Fruit fly (Drosophila melanogaster) ovary, adult (tissue): ENCODE data around the gene DENR.

ENCODE experiments used
- CG17801 ChIP-seq: fragments of 200-800 bp; optimal IDR thresholded peaks from 2 replicates; lab custom pipeline; 2019; ENCODE audit warnings: missing biosample characterization, mild to moderate bottlenecking, missing genetic modification characterization, moderate library complexity; ENCODE audit not compliant: partially characterized antibody

DENR gene

dm6 chrX:16886551-16886950 is at the start of gene DENR, which contains the start of gene CG4880:
Gene DENR, minus strand, starts transcription at chrX:16886560.
Gene CG4880, plus strand, starts transcription at chrX:16886818.
- TF ChIP-seq CG17801 = no peak

- no peak for TF ChIP-seq CG17801
These were observed 48.1 kb upstream of the DENR start for dm6 chrX:16934430-16934829.

- no peak for TF ChIP-seq CG17801
These were observed 46.5 kb upstream of the DENR start for dm6 chrX:16932820-16933386.

dm6 chrX:16931994-16932819 is 45.8 kb upstream of the DENR start:
- TF ChIP-seq CG17801 = no peak

dm6 chrX:16930465-16931286 is 44.3 kb upstream of the DENR start:
- no peak for TF ChIP-seq CG17801

dm6 chrX:16926726-16927125 is 40.4 kb upstream of the DENR start:
- TF ChIP-seq CG17801 = no peak

dm6 chrX:16924069-16924721 is 37.8 kb upstream of the DENR start:
- no peak for TF ChIP-seq CG17801

- no peak for TF ChIP-seq CG17801
These were observed 37.1 kb upstream of the DENR start for dm6 chrX:16923503-16923902.

dm6 chrX:16922626-16923025 is 36.3 kb upstream of the DENR start:
- no peak for TF ChIP-seq CG17801

- TF ChIP-seq CG17801 = no peak
These were observed 34.4 kb upstream of the DENR start for dm6 chrX:16920682-16921286.

- TF ChIP-seq CG17801 = no peak
These were observed 32.5 kb upstream of the DENR start for dm6 chrX:16918767-16919336.

- no peak for TF ChIP-seq CG17801
These were observed 31.1 kb upstream of the DENR start for dm6 chrX:16917462-16917861.

- no peak for TF ChIP-seq CG17801
These were observed 26.8 kb upstream of the DENR start, which contains the start of gene CG4928 for dm6 chrX:16912965-16913755. Gene CG4928, plus strand, starts transcription at chrX:16913180.

dm6 chrX:16911962-16912361 is 25.6 kb upstream of the DENR start:
- TF ChIP-seq CG17801 = no peak

- TF ChIP-seq CG17801 = no peak
These were observed 23.5 kb upstream of the DENR start for dm6 chrX:16909886-16910285.
